Fruit fly (Drosophila melanogaster) whole organism, embryonic: ENCODE data around the gene Jhbp3.

Experiments
- Bdp1 ChIP-seq: fragments of 200-800 bp; sonication (Bioruptor generic); optimal IDR thresholded peaks from 3 replicates; lab custom pipeline; 2016; ENCODE audit warnings: missing biosample characterization, missing genetic modification characterization
- BtbVII ChIP-seq: fragments of 200-800 bp; sonication (Bioruptor generic); optimal IDR thresholded peaks from 3 replicates; lab custom pipeline; 2017; ENCODE audit warnings: missing biosample characterization, mild to moderate bottlenecking, missing genetic modification characterization
- CG10431 ChIP-seq: fragments of 200-800 bp; sonication (Bioruptor generic); optimal IDR thresholded peaks from 3 replicates; lab custom pipeline; 2018; ENCODE audit warnings: missing biosample characterization, mild to moderate bottlenecking, missing genetic modification characterization
- CG12071 ChIP-seq: fragments of 200-800 bp; sonication (Bioruptor generic); optimal IDR thresholded peaks from 3 replicates; lab custom pipeline; 2018; ENCODE audit warnings: missing biosample characterization, mild to moderate bottlenecking, missing genetic modification characterization
- CG13296 ChIP-seq: fragments of 200-800 bp; sonication (Bioruptor generic); optimal IDR thresholded peaks from 3 replicates; lab custom pipeline; 2018; ENCODE audit warnings: missing biosample characterization, mild to moderate bottlenecking, missing genetic modification characterization
- CG13894 ChIP-seq: fragments of 200-800 bp; sonication (Bioruptor generic); optimal IDR thresholded peaks from 3 replicates; lab custom pipeline; 2018; ENCODE audit warnings: missing biosample characterization, mild to moderate bottlenecking, missing genetic modification characterization, moderate library complexity
- CG15479 ChIP-seq: fragments of 200-800 bp; sonication (Bioruptor generic); optimal IDR thresholded peaks from 3 replicates; lab custom pipeline; 2019; ENCODE audit warnings: missing biosample characterization, mild to moderate bottlenecking, missing genetic modification characterization, moderate library complexity
- CG16863 ChIP-seq: fragments of 200-800 bp; sonication (Bioruptor generic); optimal IDR thresholded peaks from 3 replicates; lab custom pipeline; 2016; ENCODE audit warnings: missing biosample characterization, missing genetic modification characterization
- CG17385 ChIP-seq: fragments of 200-800 bp; sonication (Bioruptor generic); optimal IDR thresholded peaks from 3 replicates; lab custom pipeline; 2018; ENCODE audit warnings: missing biosample characterization, mild to moderate bottlenecking, missing genetic modification characterization
- CG17912 ChIP-seq: fragments of 200-800 bp; sonication (Bioruptor generic); optimal IDR thresholded peaks from 2 replicates; lab custom pipeline; 2018; ENCODE audit warnings: missing biosample characterization, mild to moderate bottlenecking, missing genetic modification characterization
- CG30403 ChIP-seq: fragments of 200-800 bp; sonication (Bioruptor generic); optimal IDR thresholded peaks from 3 replicates; lab custom pipeline; 2016; ENCODE audit warnings: missing biosample characterization, missing genetic modification characterization
- CG3065 ChIP-seq: fragments of 200-800 bp; sonication (Bioruptor generic); optimal IDR thresholded peaks from 2 replicates; lab custom pipeline; 2016; ENCODE audit warnings: missing biosample characterization, missing genetic modification characterization
- CG31224 ChIP-seq: fragments of 200-800 bp; sonication (Bioruptor generic); IDR thresholded peaks from 2 replicates; pipeline ENCODE4 v1.3.6; 2022; ENCODE audit warnings: missing biosample characterization, missing genetic modification characterization
- CG31388 ChIP-seq: fragments of 200-800 bp; sonication (Bioruptor generic); optimal IDR thresholded peaks from 2 replicates; lab custom pipeline; 2016; ENCODE audit warnings: missing biosample characterization, missing genetic modification characterization
- CG32767 ChIP-seq: fragments of 200-800 bp; sonication (Bioruptor generic); IDR thresholded peaks from 2 replicates; pipeline ENCODE4 v1.3.6; 2022; ENCODE audit warnings: missing biosample characterization, missing genetic modification characterization
- CG33213 ChIP-seq: fragments of 200-800 bp; sonication (Bioruptor generic); optimal IDR thresholded peaks from 3 replicates; lab custom pipeline; 2016; ENCODE audit warnings: missing biosample characterization, missing genetic modification characterization
- CG4360 ChIP-seq: fragments of 200-800 bp; sonication (Bioruptor generic); IDR thresholded peaks from 2 replicates; pipeline ENCODE4 v1.3.6; 2022; ENCODE audit warnings: missing biosample characterization, missing genetic modification characterization
- CG6813 ChIP-seq: fragments of 200-800 bp; sonication (Bioruptor generic); optimal IDR thresholded peaks from 2 replicates; lab custom pipeline; 2017; ENCODE audit warnings: missing biosample characterization, missing genetic modification characterization, mild to moderate bottlenecking, moderate library complexity, missing genetic modification reagents
- CG7357 ChIP-seq: fragments of 200-800 bp; sonication (Bioruptor generic); IDR thresholded peaks from 3 replicates; pipeline ENCODE4 v1.3.6; 2022; ENCODE audit warnings: missing biosample characterization, missing genetic modification characterization
- CG7745 ChIP-seq: fragments of 200-800 bp; sonication (Bioruptor generic); optimal IDR thresholded peaks from 2 replicates; lab custom pipeline; 2018; ENCODE audit warnings: missing biosample characterization, mild to moderate bottlenecking, missing genetic modification characterization, moderate library complexity
- CG9609 ChIP-seq: fragments of 200-800 bp; sonication (Bioruptor generic); optimal IDR thresholded peaks from 3 replicates; lab custom pipeline; 2016; ENCODE audit warnings: missing biosample characterization, missing genetic modification characterization
- CG9876 ChIP-seq: fragments of 200-800 bp; sonication (Bioruptor generic); optimal IDR thresholded peaks from 2 replicates; lab custom pipeline; 2016; ENCODE audit warnings: missing biosample characterization, missing genetic modification characterization
- D ChIP-seq, 2 experiments: fragments of 200-800 bp in 1 of 2; fragments of >200 bp in 1 of 2; sonication (Bioruptor generic) in 1 of 2; optimal IDR thresholded peaks; 2 replicates in 1 of 2; 3 replicates in 1 of 2; lab custom pipeline; 2017; ENCODE audit warnings: mild to moderate bottlenecking in 1 of 2, missing biosample characterization in 1 of 2, missing genetic modification characterization in 1 of 2, missing genetic modification reagents in 1 of 2
- Dp ChIP-seq: fragments of 200-800 bp; sonication (Bioruptor generic); optimal IDR thresholded peaks from 2 replicates; lab custom pipeline; 2018; ENCODE audit warnings: missing biosample characterization, mild to moderate bottlenecking, missing genetic modification characterization, moderate library complexity
- E2f2 ChIP-seq: fragments of 200-800 bp; sonication (Bioruptor generic); IDR thresholded peaks from 2 replicates; pipeline ENCODE4 v1.3.6; 2022; ENCODE audit warnings: missing biosample characterization, missing genetic modification characterization
- Fer3 ChIP-seq: fragments of 200-800 bp; sonication (Bioruptor generic); optimal IDR thresholded peaks from 2 replicates; lab custom pipeline; 2018; ENCODE audit warnings: missing biosample characterization, mild to moderate bottlenecking, missing genetic modification characterization, moderate library complexity
- Gsc ChIP-seq: fragments of 200-800 bp; sonication (Bioruptor generic); IDR thresholded peaks from 2 replicates; pipeline ENCODE4 v1.3.6; 2022; ENCODE audit warnings: missing biosample characterization, missing genetic modification characterization
- Kr ChIP-seq: fragments of 200-800 bp; sonication (Bioruptor generic); optimal IDR thresholded peaks from 2 replicates; lab custom pipeline; 2017; ENCODE audit warnings: missing biosample characterization, mild to moderate bottlenecking, missing genetic modification characterization
- Lpt ChIP-seq: fragments of >200 bp; optimal IDR thresholded peaks from 2 replicates; lab custom pipeline; 2018; ENCODE audit warnings: missing biosample characterization, missing genetic modification characterization
- MTF-1 ChIP-seq: fragments of 200-800 bp; sonication (Bioruptor generic); optimal IDR thresholded peaks from 2 replicates; lab custom pipeline; 2018; ENCODE audit warnings: missing biosample characterization, mild to moderate bottlenecking, missing genetic modification characterization, borderline replicate concordance
- NC2α ChIP-seq: fragments of 200-800 bp; sonication (Bioruptor generic); optimal IDR thresholded peaks from 2 replicates; lab custom pipeline; 2016; ENCODE audit warnings: missing biosample characterization, missing genetic modification characterization
- ap ChIP-seq: fragments of 200-800 bp; sonication (Bioruptor generic); IDR thresholded peaks from 2 replicates; pipeline ENCODE4 v1.3.6; 2022; ENCODE audit warnings: missing biosample characterization, missing genetic modification characterization
- bsh ChIP-seq, 2 experiments: fragments of 200-800 bp; sonication (Bioruptor generic); optimal IDR thresholded peaks; 2 replicates each; lab custom pipeline; 2017 to 2018; ENCODE audit warnings: mild to moderate bottlenecking in 2 of 2, missing biosample characterization in 2 of 2, missing genetic modification characterization in 2 of 2, moderate library complexity in 1 of 2
- dm ChIP-seq: fragments of 200-800 bp; sonication (Bioruptor generic); optimal IDR thresholded peaks from 3 replicates; lab custom pipeline; 2016; ENCODE audit warnings: missing biosample characterization, missing genetic modification characterization
- gsb-n ChIP-seq: fragments of 200-800 bp; sonication (Bioruptor generic); optimal IDR thresholded peaks from 3 replicates; lab custom pipeline; 2018; ENCODE audit warnings: missing biosample characterization, mild to moderate bottlenecking, missing genetic modification characterization
- hkb ChIP-seq, 2 experiments: fragments of 200-800 bp in 1 of 2; fragments of >200 bp in 1 of 2; sonication (Bioruptor generic) in 1 of 2; IDR thresholded peaks in 1 of 2; optimal IDR thresholded peaks in 1 of 2; 2 replicates each; pipeline versions ENCODE4 v1.3.6 to Lab custom; 2017 to 2022; ENCODE audit warnings: missing biosample characterization in 1 of 2, missing genetic modification characterization in 1 of 2
- kah ChIP-seq: fragments of 200-800 bp; sonication (Bioruptor generic); optimal IDR thresholded peaks from 2 replicates; lab custom pipeline; 2018; ENCODE audit warnings: missing biosample characterization, mild to moderate bottlenecking, missing genetic modification characterization
- kni ChIP-seq: fragments of 200-800 bp; sonication (Bioruptor generic); optimal IDR thresholded peaks from 3 replicates; lab custom pipeline; 2017; ENCODE audit warnings: mild to moderate bottlenecking, missing biosample characterization, missing genetic modification reagents, missing genetic modification characterization
- mirr ChIP-seq: fragments of 200-800 bp; sonication (Bioruptor generic); optimal IDR thresholded peaks from 3 replicates; lab custom pipeline; 2018; ENCODE audit warnings: missing biosample characterization, mild to moderate bottlenecking, missing genetic modification characterization
- pfk ChIP-seq: fragments of 200-800 bp; sonication (Bioruptor generic); optimal IDR thresholded peaks from 2 replicates; lab custom pipeline; 2018; ENCODE audit warnings: missing biosample characterization, mild to moderate bottlenecking, missing genetic modification characterization, moderate library complexity
- sc ChIP-seq, 3 experiments: fragments of >200 bp in 2 of 3; fragments of 200-800 bp in 1 of 3; sonication (Bioruptor generic) in 1 of 3; optimal IDR thresholded peaks; 2 replicates in 2 of 3; 3 replicates in 1 of 3; lab custom pipeline; 2017; ENCODE audit warnings: mild to moderate bottlenecking in 1 of 3, missing biosample characterization in 1 of 3, missing genetic modification characterization in 1 of 3, missing genetic modification reagents in 1 of 3
- scrt ChIP-seq: fragments of 200-800 bp; sonication (Bioruptor generic); optimal IDR thresholded peaks from 2 replicates; lab custom pipeline; 2018; ENCODE audit warnings: missing biosample characterization, mild to moderate bottlenecking, missing genetic modification characterization, moderate library complexity
- sd ChIP-seq: fragments of 200-800 bp; sonication (Bioruptor generic); optimal IDR thresholded peaks from 3 replicates; lab custom pipeline; 2018; ENCODE audit warnings: missing biosample characterization, mild to moderate bottlenecking, missing genetic modification characterization, moderate library complexity
- sim ChIP-seq: fragments of 200-800 bp; sonication (Bioruptor generic); IDR thresholded peaks from 2 replicates; pipeline ENCODE4 v1.3.6; 2022; ENCODE audit warnings: missing biosample characterization, missing genetic modification characterization
- slp2 ChIP-seq: fragments of 200-800 bp; sonication (Bioruptor generic); optimal IDR thresholded peaks from 2 replicates; lab custom pipeline; 2016; ENCODE audit warnings: missing biosample characterization, missing genetic modification characterization
- sug ChIP-seq: fragments of 200-800 bp; optimal IDR thresholded peaks from 2 replicates; lab custom pipeline; 2019; ENCODE audit warnings: missing biosample characterization, mild to moderate bottlenecking, missing genetic modification characterization, moderate library complexity
- tin ChIP-seq: fragments of 200-800 bp; sonication (Bioruptor generic); optimal IDR thresholded peaks from 3 replicates; lab custom pipeline; 2016; ENCODE audit warnings: missing biosample characterization, missing genetic modification characterization
- twi ChIP-seq: fragments of 200-800 bp; optimal IDR thresholded peaks from 2 replicates; lab custom pipeline; 2019; ENCODE audit warnings: missing biosample characterization, mild to moderate bottlenecking, missing genetic modification characterization, moderate library complexity
- wor ChIP-seq: fragments of 200-800 bp; sonication (Bioruptor generic); IDR thresholded peaks from 2 replicates; pipeline ENCODE4 v1.3.6; 2022; ENCODE audit warnings: missing biosample characterization, missing genetic modification characterization

Jhbp3 gene

dm6 chr3R:4975315-4975777 lies 20.3 kb upstream of the Jhbp3 start:
- TF ChIP-seq bsh (GFP tag; optimal IDR thresholded peaks at IDR 0.05; lab: Kevin White, UChicago) (peak in 1 of 2 experiments; percentile 29), CG12071 (GFP tag; lab: Kevin White, UChicago) (peak; percentile 47), Gsc (GFP tag; lab: Robert Waterston, UW) (no peak), CG3065 (no peak), D (optimal IDR thresholded peaks at IDR 0.05; lab: Kevin White, UChicago) (no peak), D (GFP tag; optimal IDR thresholded peaks at IDR 0.05; lab: Kevin White, UChicago) (peak; percentile 46), CG10431 (GFP tag; lab: Kevin White, UChicago) (peak; percentile 65), CG33213 (GFP tag; lab: Kevin White, UChicago) (no peak), sim (GFP tag; lab: Robert Waterston, UW) (0 out of 2 replicates have a peak, but pooled peaks have one; percentile 26), tin (GFP tag; lab: Kevin White, UChicago) (no peak), wor (GFP tag; lab: Robert Waterston, UW) (no peak), CG17385 (peak; percentile 45), CG17912 (GFP tag; lab: Kevin White, UChicago) (peak; percentile 8), CG9609 (GFP tag; lab: Kevin White, UChicago) (no peak), twi (tag; lab: Kevin White, UChicago) (peak; percentile 25), CG30403 (GFP tag; lab: Kevin White, UChicago) (no peak), CG16863 (no peak), ap (GFP tag; lab: Robert Waterston, UW) (no peak), BtbVII (GFP tag; lab: Kevin White, UChicago) (peak; percentile 17), scrt (GFP tag; lab: Kevin White, UChicago) (peak; percentile 4), Lpt (GFP tag; lab: Kevin White, UChicago) (no peak), kni (GFP tag; lab: Kevin White, UChicago) (peak; percentile 78), CG4360 (0 out of 2 replicates have a peak, but pooled peaks have one; percentile 33), slp2 (GFP tag; lab: Kevin White, UChicago) (peak; percentile 7), NC2α (GFP tag; lab: Kevin White, UChicago) (no peak), Bdp1 (GFP tag; lab: Kevin White, UChicago) (no peak), CG15479 (GFP tag; lab: Kevin White, UChicago) (no peak), MTF-1 (peak; percentile 78), pfk (peak; percentile 26), sc (optimal IDR thresholded peaks at IDR 0.05; lab: Kevin White, UChicago) (no peak), sc (GFP tag; optimal IDR thresholded peaks at IDR 0.05; lab: Kevin White, UChicago) (no peak), Dp (GFP tag; lab: Kevin White, UChicago) (no peak), sug (tag; lab: Kevin White, UChicago) (no peak), hkb (optimal IDR thresholded peaks at IDR 0.05; lab: Kevin White, UChicago) (no peak), hkb (GFP tag; IDR thresholded peaks at IDR 0.05; lab: Robert Waterston, UW) (peak; percentile 14; the same call in 1 of the 2 replicates), mirr (GFP tag; lab: Kevin White, UChicago) (peak; percentile 76), CG32767 (GFP tag; lab: Robert Waterston, UW) (0 out of 2 replicates have a peak, but pooled peaks have one; percentile 29), CG13894 (tag; lab: Kevin White, UChicago) (peak; percentile 88), CG31388 (GFP tag; lab: Kevin White, UChicago) (no peak), Kr (GFP tag; lab: Kevin White, UChicago) (peak; percentile 68), CG13296 (GFP tag; lab: Kevin White, UChicago) (peak; percentile 17), E2f2 (GFP tag; lab: Robert Waterston, UW) (peak; percentile 16; the same call in 1 of the 2 replicates), sd (tag; lab: Kevin White, UChicago) (peak; percentile 52), dm (GFP tag; lab: Kevin White, UChicago) (no peak), gsb-n (tag; lab: Kevin White, UChicago) (no peak), CG6813 (peak; percentile 53), CG7357 (no peak), CG7745 (tag; lab: Kevin White, UChicago) (no peak), kah (peak; percentile 22), Fer3 (tag; lab: Kevin White, UChicago) (peak; percentile 23), CG9876 (no peak), CG31224 (GFP tag; lab: Robert Waterston, UW) (no peak)
